Worm (Caenorhabditis elegans): ENCODE data around the gene C29E4.15.

C29E4.15 gene

DNA sequence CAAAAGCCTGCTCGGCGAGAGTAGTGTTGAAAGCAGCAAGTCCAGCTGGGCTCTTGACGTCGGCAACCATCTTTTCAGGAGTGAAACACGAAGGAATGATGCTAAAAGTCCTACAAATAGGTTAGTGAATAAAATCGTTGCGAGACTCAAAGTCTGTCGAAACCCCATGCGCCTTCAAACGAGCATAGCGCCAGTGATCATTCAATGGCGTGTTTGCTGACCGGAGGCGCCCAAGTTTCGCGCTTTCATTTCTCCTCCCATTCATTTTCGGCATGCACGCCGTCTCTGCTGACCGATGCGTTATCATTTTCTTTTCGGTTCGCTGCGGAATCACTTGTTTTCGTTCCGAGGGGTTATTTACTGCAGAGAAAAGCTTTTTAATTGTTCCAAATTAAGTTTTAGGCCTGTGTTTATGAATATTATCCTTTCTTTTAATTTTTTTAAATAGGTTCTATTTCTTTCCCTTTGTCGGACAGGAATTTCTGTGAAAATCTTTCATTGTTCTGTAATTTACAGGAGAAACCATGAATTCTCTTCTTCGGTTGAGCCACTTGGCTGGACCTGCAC, 20.9 kb downstream of the C29E4.15 start, which contains the start of the genes eef-1B.1 and aco-2 (continued):
- TF ChIP-seq sea-2 (GFP tag; IDR thresholded peaks at IDR 0.05), result no peak
- TF ChIP-seq ztf-25 (GFP tag; IDR thresholded peaks at IDR 0.05), result no peak
- no peak for TF ChIP-seq F52B5.7 (tag; optimal IDR thresholded peaks at IDR 0.05)
- peak; percentile 77 for TF ChIP-seq ceh-27 (GFP tag; optimal IDR thresholded peaks at IDR 0.05)
- TF ChIP-seq pha-4 (tag; optimal IDR thresholded peaks at IDR 0.05), result no peak
- no peak for TF ChIP-seq rpc-1 (optimal IDR thresholded peaks at IDR 0.05)
- no peak for TF ChIP-seq rpc-1 (tag; optimal IDR thresholded peaks at IDR 0.05)
- TF ChIP-seq F39B2.1 (GFP tag; IDR thresholded peaks at IDR 0.05), result no peak
- no peak for TF ChIP-seq snpc-4 (GFP tag; optimal IDR thresholded peaks at IDR 0.05)
- peak; percentile 2 to 63 (median 54) for TF ChIP-seq snpc-4 (tag; optimal IDR thresholded peaks at IDR 0.05)
- TF ChIP-seq lin-54 (GFP tag; optimal IDR thresholded peaks at IDR 0.05), result peak; percentile 86
- TF ChIP-seq bed-2 (GFP tag; IDR thresholded peaks at IDR 0.05), result no peak
- no peak for TF ChIP-seq rec-8 (tag; optimal IDR thresholded peaks at IDR 0.05)
- no peak for TF ChIP-seq akir-1 (GFP tag; optimal IDR thresholded peaks at IDR 0.05)
- peak; percentile 64; the same call in 1 of the 2 replicates for TF ChIP-seq C06A6.2 (GFP tag; conservative IDR thresholded peaks at IDR 0.05)
- TF ChIP-seq lsy-27 (tag; optimal IDR thresholded peaks at IDR 0.05; ENCODE audit: borderline replicate concordance, insufficient read depth), result no peak
- TF ChIP-seq egl-18 (GFP tag; IDR thresholded peaks at IDR 0.05), result no peak
- TF ChIP-seq ztf-22 (GFP tag; optimal IDR thresholded peaks at IDR 0.05), result no peak
- TF ChIP-seq lin-35 (GFP tag; optimal IDR thresholded peaks at IDR 0.05), result peak in 2 of 3 experiments; percentile 3 to 89
- TF ChIP-seq bed-1 (GFP tag; IDR thresholded peaks at IDR 0.05), result no peak
- no peak for TF ChIP-seq B0035.1 (tag; optimal IDR thresholded peaks at IDR 0.05)
- TF ChIP-seq ztf-28 (GFP tag; IDR thresholded peaks at IDR 0.05), result no peak
- peak; percentile 64; the same call in 1 of the 2 replicates for TF ChIP-seq Y95B8A.8 (GFP tag; IDR thresholded peaks at IDR 0.05)
- no peak for TF ChIP-seq egrh-3 (GFP tag; IDR thresholded peaks at IDR 0.05)
- TF ChIP-seq snpc-1.3 (tag; optimal IDR thresholded peaks at IDR 0.05; ENCODE audit: insufficient read depth), result peak; percentile 11
- TF ChIP-seq let-607 (tag; optimal IDR thresholded peaks at IDR 0.05), result peak; percentile 9 to 69
- no peak for TF ChIP-seq nhr-90 (tag; optimal IDR thresholded peaks at IDR 0.05)
- no peak for TF ChIP-seq nhr-179 (tag; optimal IDR thresholded peaks at IDR 0.05)
- no peak for TF ChIP-seq F57A8.1 (GFP tag; optimal IDR thresholded peaks at IDR 0.05)
- TF ChIP-seq nfya-2 (GFP tag; IDR thresholded peaks at IDR 0.05), result no peak
- peak; percentile 3 for TF ChIP-seq athp-1 (tag; optimal IDR thresholded peaks at IDR 0.05)
- peak; percentile 68 for TF ChIP-seq ceh-100 (GFP tag; IDR thresholded peaks at IDR 0.05)
- TF ChIP-seq ets-4 (GFP tag; optimal IDR thresholded peaks at IDR 0.05), result peak; percentile 63
- TF ChIP-seq tbp1 (GFP tag; optimal IDR thresholded peaks at IDR 0.05), result peak; percentile 70
- TF ChIP-seq hmg-20 (GFP tag; IDR thresholded peaks at IDR 0.05), result no peak
- no peak for TF ChIP-seq B0019.2 (GFP tag; conservative IDR thresholded peaks at IDR 0.05)
- peak; percentile 88 for TF ChIP-seq mcd-1 (GFP tag; IDR thresholded peaks at IDR 0.05)
- no peak for TF ChIP-seq tbx-9 (tag; optimal IDR thresholded peaks at IDR 0.05; ENCODE audit: borderline replicate concordance)
- TF ChIP-seq hlh-12 (tag; optimal IDR thresholded peaks at IDR 0.05), result no peak
- TF ChIP-seq sdz-38 (tag; optimal IDR thresholded peaks at IDR 0.05), result no peak
- no peak for TF ChIP-seq F22D6.2 (tag; optimal IDR thresholded peaks at IDR 0.05)
- TF ChIP-seq T26A5.8 (tag; optimal IDR thresholded peaks at IDR 0.05), result no peak
- TF ChIP-seq F37B4.10 (GFP tag; IDR thresholded peaks at IDR 0.05), result no peak
- TF ChIP-seq hsf-1 (GFP tag; IDR thresholded peaks at IDR 0.05), result no peak
- peak; percentile 89 for TF ChIP-seq F33H1.4 (GFP tag; IDR thresholded peaks at IDR 0.05)
- peak; percentile 89 for TF ChIP-seq zfh-2 (GFP tag; conservative IDR thresholded peaks at IDR 0.05)
- no peak for TF ChIP-seq fkh-3 (tag; optimal IDR thresholded peaks at IDR 0.05)
- TF ChIP-seq Y56A3A.18 (GFP tag; IDR thresholded peaks at IDR 0.05), result no peak
